Worm (Caenorhabditis elegans): Measurements from ENCODE around the gene ral-1.

ral-1 gene

DNA sequence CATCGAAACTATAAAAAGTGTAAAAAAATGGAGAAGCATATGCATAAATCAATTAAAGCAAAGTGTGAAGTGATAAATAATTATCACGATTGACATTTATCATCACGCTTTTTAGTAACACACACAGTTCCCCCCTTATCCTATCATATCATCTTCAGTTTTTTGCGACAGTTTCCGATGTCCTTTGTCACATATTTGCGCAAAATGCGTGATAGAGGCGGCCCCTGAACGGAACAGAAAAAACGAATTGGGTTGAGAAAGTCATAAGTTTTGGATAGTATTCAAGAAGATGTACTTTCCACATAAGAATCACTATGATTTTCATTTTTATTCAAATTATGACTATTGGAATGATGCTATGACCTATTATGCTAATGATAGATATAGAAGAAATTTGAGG, 38.0 kb downstream of the ral-1 start:
- TF ChIP-seq T22C8.4 (GFP tag; IDR thresholded peaks at IDR 0.05) (no peak), cog-1 (tag; optimal IDR thresholded peaks at IDR 0.05) (no peak), tab-1 (GFP tag; IDR thresholded peaks at IDR 0.05) (no peak), klf-2 (GFP tag; conservative IDR thresholded peaks at IDR 0.05) (no peak), ztf-29 (GFP tag; IDR thresholded peaks at IDR 0.05) (no peak)

ce11 chrIII:3351091-3351490, 40.0 kb downstream of the ral-1 start:
- TF ChIP-seq ref-1 (GFP tag; conservative IDR thresholded peaks at IDR 0.05) (no peak), flt-1 (GFP tag; IDR thresholded peaks at IDR 0.05) (no peak), T22C8.4 (GFP tag; IDR thresholded peaks at IDR 0.05) (no peak)

- no peak for TF ChIP-seq ztf-23 (GFP tag; IDR thresholded peaks at IDR 0.05)
- no peak for TF ChIP-seq ztf-29 (GFP tag; IDR thresholded peaks at IDR 0.05)
- TF ChIP-seq cog-1 (tag; optimal IDR thresholded peaks at IDR 0.05) = no peak
- TF ChIP-seq ref-1 (GFP tag; conservative IDR thresholded peaks at IDR 0.05) = no peak
- no peak for TF ChIP-seq flt-1 (GFP tag; IDR thresholded peaks at IDR 0.05)
- TF ChIP-seq med-1 (GFP tag; optimal IDR thresholded peaks at IDR 0.05; ENCODE audit: insufficient read depth) = no peak
These were observed 40.6 kb downstream of the ral-1 start for ce11 chrIII:3351672-3352071.

DNA sequence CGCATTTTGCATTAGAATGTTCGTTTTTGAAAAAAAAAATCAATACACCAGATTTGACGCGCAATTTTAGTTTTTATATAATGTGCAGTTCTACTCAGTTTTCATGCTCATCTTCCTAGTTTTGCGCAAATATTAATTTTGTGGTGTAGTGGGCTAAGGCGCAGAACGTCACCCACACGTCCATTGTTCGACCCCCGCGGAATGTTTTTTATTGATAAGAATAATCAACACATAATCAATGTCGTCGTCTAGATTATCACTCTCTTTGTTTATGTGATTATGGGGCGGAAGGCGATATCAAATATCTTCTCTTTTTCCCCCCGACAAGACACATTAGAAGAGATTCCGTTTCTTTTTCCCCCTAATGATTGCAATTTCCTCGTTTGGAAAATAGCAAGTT, 44.7 kb downstream of the ral-1 start:
- TF ChIP-seq med-1 (GFP tag; optimal IDR thresholded peaks at IDR 0.05; ENCODE audit: insufficient read depth) (no peak), klf-2 (GFP tag; conservative IDR thresholded peaks at IDR 0.05) (no peak), ref-1 (GFP tag; conservative IDR thresholded peaks at IDR 0.05) (no peak), T22C8.4 (GFP tag; IDR thresholded peaks at IDR 0.05) (no peak), flt-1 (GFP tag; IDR thresholded peaks at IDR 0.05) (no peak), tab-1 (GFP tag; IDR thresholded peaks at IDR 0.05) (no peak), ztf-23 (GFP tag; IDR thresholded peaks at IDR 0.05) (no peak), ztf-29 (GFP tag; IDR thresholded peaks at IDR 0.05) (no peak)

DNA sequence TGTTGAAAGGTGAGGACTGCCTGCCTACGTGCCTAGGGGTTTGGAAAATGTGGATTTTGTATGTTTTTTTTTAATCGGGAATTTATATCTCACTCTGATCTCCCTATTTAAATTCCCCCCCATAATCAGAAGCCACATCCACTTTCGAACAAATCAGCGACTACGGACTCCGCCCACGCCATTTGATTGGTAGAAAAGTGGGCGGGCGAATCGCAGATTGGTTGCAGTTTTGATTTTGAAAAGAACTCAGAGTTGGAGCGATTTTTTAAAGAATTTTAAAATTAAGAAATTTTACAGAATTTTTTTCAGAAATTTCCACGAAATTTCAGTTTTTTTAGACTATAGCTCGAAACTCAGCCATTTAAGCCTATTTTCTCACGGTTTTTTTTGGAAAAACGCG, 49.0 kb downstream of the ral-1 start:
- TF ChIP-seq ref-1 (GFP tag; conservative IDR thresholded peaks at IDR 0.05) (no peak), klf-2 (GFP tag; conservative IDR thresholded peaks at IDR 0.05) (no peak), tab-1 (GFP tag; IDR thresholded peaks at IDR 0.05) (no peak), med-1 (GFP tag; optimal IDR thresholded peaks at IDR 0.05; ENCODE audit: insufficient read depth) (no peak), T22C8.4 (GFP tag; IDR thresholded peaks at IDR 0.05) (no peak), cog-1 (tag; optimal IDR thresholded peaks at IDR 0.05) (no peak), flt-1 (GFP tag; IDR thresholded peaks at IDR 0.05) (no peak), ztf-29 (GFP tag; IDR thresholded peaks at IDR 0.05) (no peak)

All from whole organism, midembryonic.